Worm (Caenorhabditis elegans) whole organism, early embryonic: Measurements from ENCODE around the gene fbxb-104.

Experiments used
- B0310.2 ChIP-seq: sonication (generic microtip); optimal IDR thresholded peaks from 2 replicates; lab custom pipeline; 2016; ENCODE audit warnings: mild to moderate bottlenecking, missing genetic modification characterization, missing compliant biosample characterization
- ama-1 ChIP-seq: fragments of 150-350 bp; optimal IDR thresholded peaks from 2 replicates; lab custom pipeline; 2014
- ceh-13 ChIP-seq: fragments of 200-800 bp; sonication (Bioruptor generic); optimal IDR thresholded peaks from 2 replicates; lab custom pipeline; 2018; ENCODE audit warnings: mild to moderate bottlenecking, missing genetic modification characterization, missing compliant biosample characterization
- ceh-36 ChIP-seq: sonication (generic microtip); optimal IDR thresholded peaks from 2 replicates; lab custom pipeline; 2016; ENCODE audit warnings: missing genetic modification characterization, inconsistent platforms, missing compliant biosample characterization
- ets-7 ChIP-seq: sonication (generic microtip); optimal IDR thresholded peaks from 2 replicates; lab custom pipeline; 2016; ENCODE audit warnings: missing genotype, missing genetic modification characterization, missing compliant biosample characterization
- flt-1 ChIP-seq: fragments of 200-800 bp; sonication (Bioruptor generic); IDR thresholded peaks from 2 replicates; pipeline ENCODE4 v1.3.6; 2022; ENCODE audit warnings: missing genetic modification characterization, missing compliant biosample characterization
- hmbx-1 ChIP-seq: sonication (generic microtip); optimal IDR thresholded peaks from 2 replicates; lab custom pipeline; 2016; ENCODE audit warnings: mild to moderate bottlenecking, missing genetic modification characterization, missing compliant biosample characterization
- hmg-4 ChIP-seq: fragments of 200-800 bp; sonication (Bioruptor generic); optimal IDR thresholded peaks from 2 replicates; lab custom pipeline; 2018; ENCODE audit warnings: mild to moderate bottlenecking, missing genetic modification characterization, missing compliant biosample characterization
- pes-1 ChIP-seq: fragments of 200-800 bp; sonication (Bioruptor generic); IDR thresholded peaks from 2 replicates; pipeline ENCODE4 v1.3.6; 2022; ENCODE audit warnings: missing genetic modification reagents, missing genetic modification characterization, missing compliant biosample characterization
- scrt-1 ChIP-seq: fragments of 200-800 bp; sonication (Bioruptor generic); IDR thresholded peaks from 2 replicates; pipeline ENCODE4 v1.3.6; 2022; ENCODE audit warnings: missing genetic modification characterization, missing compliant biosample characterization
- sea-1 ChIP-seq: fragments of 200-800 bp; sonication (Bioruptor generic); conservative IDR thresholded peaks from 2 replicates; pipeline ENCODE4 v1.3.6; 2022; ENCODE audit warnings: missing genetic modification characterization, missing compliant biosample characterization
- tbx-11 ChIP-seq: fragments of 200-800 bp; sonication (Bioruptor generic); IDR thresholded peaks from 2 replicates; pipeline ENCODE4 v1.3.6; 2022; ENCODE audit warnings: missing genetic modification characterization, missing compliant biosample characterization
- tbx-37 ChIP-seq: fragments of 200-800 bp; sonication (Bioruptor generic); conservative IDR thresholded peaks from 2 replicates; pipeline ENCODE4 v1.3.6; 2022; ENCODE audit warnings: missing genetic modification reagents, missing genetic modification characterization, missing compliant biosample characterization

- TF ChIP-seq hmg-4 (GFP tag; lab: Kevin White, UChicago) (no peak), flt-1 (GFP tag; lab: Robert Waterston, UW) (no peak), pes-1 (GFP tag; lab: Robert Waterston, UW) (no peak), ceh-36 (tag; lab: Kevin White, UChicago) (no peak), B0310.2 (tag; lab: Kevin White, UChicago) (no peak), ama-1 (no peak), ceh-13 (GFP tag; lab: Kevin White, UChicago) (no peak), scrt-1 (GFP tag; lab: Robert Waterston, UW) (no peak), tbx-37 (GFP tag; lab: Robert Waterston, UW) (no peak), tbx-11 (no peak), hmbx-1 (tag; lab: Kevin White, UChicago) (no peak), ets-7 (tag; lab: Kevin White, UChicago) (no peak), sea-1 (GFP tag; lab: Robert Waterston, UW) (no peak)
These were observed 14.0 kb downstream of the fbxb-104 start, which contains the start of gene C16C8.9 for ce11 chrII:3463097-3463496.
